Fruit fly (Drosophila melanogaster): ENCODE measurements around the gene Ccdc85.
A peak's percentile ranks its signal among the peaks of the same experiment; 100 is the strongest.

The Ccdc85 gene

dm6 chr2L:3004601-3005000, 5.5 kb downstream of the Ccdc85 start:
- TF ChIP-seq Dll (GFP tag; IDR thresholded peaks at IDR 0.05; ENCODE audit: partially characterized antibody) (no peak), Antp (GFP tag; optimal IDR thresholded peaks at IDR 0.05) (no peak), ara (GFP tag; IDR thresholded peaks at IDR 0.05) (0 out of 2 replicates have a peak, but pooled peaks have one; percentile 27), CG31441 (GFP tag; IDR thresholded peaks at IDR 0.05) (no peak), CG10321 (GFP tag; IDR thresholded peaks at IDR 0.05) (no peak), ranshi (GFP tag; IDR thresholded peaks at IDR 0.05) (no peak), fd102C (GFP tag; optimal IDR thresholded peaks at IDR 0.05) (no peak), sd (tag; optimal IDR thresholded peaks at IDR 0.05) (peak; percentile 52), CG17612 (GFP tag; IDR thresholded peaks at IDR 0.05) (no peak), CG2712 (tag; optimal IDR thresholded peaks at IDR 0.05) (peak; percentile 1), row (GFP tag; IDR thresholded peaks at IDR 0.05) (peak; percentile 20; the same call in 1 of the 3 replicates), CG8478 (optimal IDR thresholded peaks at IDR 0.05) (no peak), sens (GFP tag) (peak; percentile 58), CG30403 (GFP tag; optimal IDR thresholded peaks at IDR 0.05) (no peak), gro (GFP tag; optimal IDR thresholded peaks at IDR 0.05) (no peak), CG34422 (GFP tag; IDR thresholded peaks at IDR 0.05) (0 out of 3 replicates have a peak, but pooled peaks have one; percentile 20), Med (GFP tag) (peak; percentile 77), CG33557 (GFP tag; optimal IDR thresholded peaks at IDR 0.05) (no peak), zf30C (GFP tag; optimal IDR thresholded peaks at IDR 0.05) (peak; percentile 30), Drgx (GFP tag; IDR thresholded peaks at IDR 0.05) (0 out of 2 replicates have a peak, but pooled peaks have one; percentile 15), CG8290 (GFP tag; optimal IDR thresholded peaks at IDR 0.05) (no peak), CG8290 (tag; optimal IDR thresholded peaks at IDR 0.05) (no peak), CG14860 (GFP tag; IDR thresholded peaks at IDR 0.05; ENCODE audit: partially characterized antibody) (no peak), pan (optimal IDR thresholded peaks at IDR 0.05) (no peak), pan (GFP tag; optimal IDR thresholded peaks at IDR 0.05 in 1 of 2, IDR thresholded peaks at IDR 0.05 in 1 of 2) (no peak), CG1603 (tag; optimal IDR thresholded peaks at IDR 0.05) (peak; percentile 26), ken (GFP tag; IDR thresholded peaks at IDR 0.05) (0 out of 3 replicates have a peak, but pooled peaks have one; percentile 29), CG31388 (GFP tag; optimal IDR thresholded peaks at IDR 0.05) (no peak), CG32532 (GFP tag; IDR thresholded peaks at IDR 0.05) (no peak), nom (GFP tag; optimal IDR thresholded peaks at IDR 0.05) (peak; percentile 25), Hand (GFP tag; optimal IDR thresholded peaks at IDR 0.05) (no peak), CG14710 (tag; optimal IDR thresholded peaks at IDR 0.05) (no peak), crol (GFP tag; IDR thresholded peaks at IDR 0.05) (no peak), Neu2 (GFP tag; optimal IDR thresholded peaks at IDR 0.05; ENCODE audit: borderline replicate concordance) (no peak), CG17328 (GFP tag; IDR thresholded peaks at IDR 0.05) (0 out of 2 replicates have a peak, but pooled peaks have one; percentile 22), Atf6 (GFP tag; IDR thresholded peaks at IDR 0.05) (no peak), ems (GFP tag; optimal IDR thresholded peaks at IDR 0.05) (no peak)

DNA sequence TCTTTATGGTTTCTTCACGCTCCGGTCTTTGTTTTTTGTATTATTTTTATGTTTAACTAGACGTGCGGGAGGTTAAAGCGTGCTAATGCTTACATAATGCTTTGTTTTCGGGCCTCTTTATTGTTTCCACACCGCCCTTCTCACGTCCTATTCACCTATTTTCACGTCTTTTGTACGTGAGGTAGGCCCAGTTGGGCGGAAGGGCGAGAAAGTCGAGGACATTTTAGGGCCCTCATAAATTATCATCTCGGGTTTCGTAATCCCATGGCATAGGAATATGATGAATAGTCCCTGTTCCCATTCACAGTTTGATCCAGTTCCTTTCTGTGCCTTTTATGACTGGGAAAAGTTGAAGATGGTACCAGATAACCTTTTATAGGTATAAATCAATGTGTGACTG, 6.4 kb downstream of the Ccdc85 start:
- no peak for TF ChIP-seq CG34224 (GFP tag; IDR thresholded peaks at IDR 0.05; ENCODE audit: partially characterized antibody)
- TF ChIP-seq cad (GFP tag; optimal IDR thresholded peaks at IDR 0.05), result peak; percentile 96
- no peak for TF ChIP-seq HmgD (GFP tag; optimal IDR thresholded peaks at IDR 0.05)
- TF ChIP-seq CG1647 (GFP tag; optimal IDR thresholded peaks at IDR 0.05), result no peak
- no peak for TF ChIP-seq Abd-B (GFP tag; optimal IDR thresholded peaks at IDR 0.05)
- no peak for TF ChIP-seq CkIIα-i1 (GFP tag; IDR thresholded peaks at IDR 0.05)
- TF ChIP-seq sd (tag; optimal IDR thresholded peaks at IDR 0.05), result no peak
- TF ChIP-seq ap (GFP tag; IDR thresholded peaks at IDR 0.05), result no peak
- no peak for TF ChIP-seq nerfin-1 (tag; optimal IDR thresholded peaks at IDR 0.05)
- no peak for TF ChIP-seq Asciz (GFP tag; optimal IDR thresholded peaks at IDR 0.05)
- no peak for TF ChIP-seq Dip3 (GFP tag; optimal IDR thresholded peaks at IDR 0.05)
- TF ChIP-seq Sry-β (GFP tag; optimal IDR thresholded peaks at IDR 0.05), result no peak
- peak in 1 of 2 experiments; percentile 43 for TF ChIP-seq Pdp1 (GFP tag; optimal IDR thresholded peaks at IDR 0.05)
- peak; percentile 32 for TF ChIP-seq Med (GFP tag)
- TF ChIP-seq hbn (GFP tag; IDR thresholded peaks at IDR 0.05; ENCODE audit: partially characterized antibody), result no peak
- TF ChIP-seq BtbVII (GFP tag; optimal IDR thresholded peaks at IDR 0.05), result no peak
- no peak for TF ChIP-seq fd102C (GFP tag; optimal IDR thresholded peaks at IDR 0.05)
- TF ChIP-seq CG7987 (GFP tag; optimal IDR thresholded peaks at IDR 0.05), result no peak
- TF ChIP-seq CG12236 (GFP tag; optimal IDR thresholded peaks at IDR 0.05), result no peak
- no peak for TF ChIP-seq Max (GFP tag; optimal IDR thresholded peaks at IDR 0.05)

Measured in whole organism, embryonic.